Fruit fly (Drosophila melanogaster) whole organism, wandering third instar larva: ENCODE results near the gene CG10252.

ENCODE experiments used
- CG32264 ChIP-seq: fragments of 200-800 bp; sonication (Bioruptor generic); optimal IDR thresholded peaks from 2 replicates; lab custom pipeline; 2016; ENCODE audit warnings: missing biosample characterization, missing genetic modification characterization
- CG9705 ChIP-seq: fragments of 200-800 bp; sonication (Bioruptor generic); optimal IDR thresholded peaks from 2 replicates; lab custom pipeline; 2018; ENCODE audit warnings: missing biosample characterization, mild to moderate bottlenecking, missing genetic modification characterization
- Dfd ChIP-seq: fragments of >200 bp; optimal IDR thresholded peaks from 2 replicates; lab custom pipeline; 2017; ENCODE audit warnings: missing biosample characterization, missing genetic modification characterization
- Dif ChIP-seq: fragments of 200-275, 200-300 bp; sonication (Bioruptor generic); optimal IDR thresholded peaks from 2 replicates; lab custom pipeline; 2018; ENCODE audit warnings: missing biosample characterization, missing genetic modification characterization; ENCODE audit not compliant: partially characterized antibody
- GATAd ChIP-seq: sonication (Bioruptor generic); optimal IDR thresholded peaks from 2 replicates; lab custom pipeline; 2016; ENCODE audit warnings: missing biosample characterization, missing genetic modification characterization
- HLH106 ChIP-seq: fragments of 200-800 bp; optimal IDR thresholded peaks from 3 replicates; lab custom pipeline; 2019; ENCODE audit warnings: missing biosample characterization, mild to moderate bottlenecking, missing genetic modification characterization, moderate library complexity
- Hnf4 ChIP-seq: fragments of 200-800 bp; sonication (Bioruptor generic); optimal IDR thresholded peaks from 2 replicates; lab custom pipeline; 2016; ENCODE audit warnings: missing biosample characterization, mild to moderate bottlenecking, missing genetic modification characterization
- Hr78 ChIP-seq: fragments of >200 bp; optimal IDR thresholded peaks from 2 replicates; lab custom pipeline; 2017; ENCODE audit warnings: missing biosample characterization, missing genetic modification characterization
- Hr83 ChIP-seq: fragments of 200-300 bp; sonication (Bioruptor generic); optimal IDR thresholded peaks from 2 replicates; lab custom pipeline; 2016; ENCODE audit warnings: missing biosample characterization, mild to moderate bottlenecking, missing genetic modification characterization, moderate library complexity; ENCODE audit not compliant: poor library complexity, severe bottlenecking
- Jra ChIP-seq: sonication (Bioruptor generic); optimal IDR thresholded peaks from 2 replicates; lab custom pipeline; 2016; ENCODE audit warnings: missing biosample characterization, missing genetic modification characterization
- Mio ChIP-seq: sonication (Bioruptor generic); optimal IDR thresholded peaks from 2 replicates; lab custom pipeline; 2016; ENCODE audit warnings: missing biosample characterization, missing genetic modification characterization
- Myc ChIP-seq: fragments of >200 bp; optimal IDR thresholded peaks from 2 replicates; lab custom pipeline; 2017
- N ChIP-seq: fragments of >200 bp; optimal IDR thresholded peaks from 2 replicates; lab custom pipeline; 2018; ENCODE audit warnings: missing biosample characterization, missing external identifiers, missing genetic modification characterization
- OdsH ChIP-seq: fragments of 200-800 bp; sonication (Bioruptor generic); optimal IDR thresholded peaks from 2 replicates; lab custom pipeline; 2016; ENCODE audit warnings: missing biosample characterization, mild to moderate bottlenecking, missing genetic modification characterization
- Rel ChIP-seq, 2 experiments: fragments of 200-800 bp; sonication (Bioruptor generic) in 1 of 2; optimal IDR thresholded peaks; 2 replicates in 1 of 2; 3 replicates in 1 of 2; lab custom pipeline; 2016 to 2019; ENCODE audit warnings: mild to moderate bottlenecking in 2 of 2, missing biosample characterization in 2 of 2, missing genetic modification characterization in 2 of 2, moderate library complexity in 1 of 2
- Vsx2 ChIP-seq: fragments of 200-300, 225-300 bp; sonication (Bioruptor generic); optimal IDR thresholded peaks from 2 replicates; lab custom pipeline; 2018; ENCODE audit warnings: missing biosample characterization, missing genetic modification characterization; ENCODE audit not compliant: partially characterized antibody
- br ChIP-seq: fragments of 200-800 bp; sonication (Bioruptor generic); optimal IDR thresholded peaks from 2 replicates; lab custom pipeline; 2016; ENCODE audit warnings: missing biosample characterization, missing genetic modification characterization
- dl ChIP-seq, 2 experiments: fragments of 175-275, 200-275 bp in 1 of 2; fragments of 200-275 bp in 1 of 2; sonication (Bioruptor generic); optimal IDR thresholded peaks; lab custom pipeline; 2018; ENCODE audit warnings: mild to moderate bottlenecking in 2 of 2, missing biosample characterization in 2 of 2, missing genetic modification characterization in 2 of 2, moderate library complexity in 2 of 2; ENCODE audit not compliant: partially characterized antibody in 2 of 2, insufficient read depth in 1 of 2
- dmrt93B ChIP-seq: fragments of 200-800 bp; sonication (Bioruptor generic); optimal IDR thresholded peaks from 2 replicates; lab custom pipeline; 2018; ENCODE audit warnings: missing biosample characterization, mild to moderate bottlenecking, missing genetic modification characterization
- dsf ChIP-seq: sonication (Bioruptor generic); optimal IDR thresholded peaks from 2 replicates; lab custom pipeline; 2016; ENCODE audit warnings: missing biosample characterization, missing genetic modification characterization, borderline replicate concordance
- ey ChIP-seq: fragments of 200-800 bp; sonication (Bioruptor generic); optimal IDR thresholded peaks from 2 replicates; lab custom pipeline; 2016; ENCODE audit warnings: missing biosample characterization, missing genetic modification characterization
- fru ChIP-seq: fragments of 200-800 bp; sonication (Bioruptor generic); optimal IDR thresholded peaks from 3 replicates; lab custom pipeline; 2016; ENCODE audit warnings: missing biosample characterization, mild to moderate bottlenecking, missing genetic modification characterization
- h ChIP-seq: fragments of 200-800 bp; sonication (Bioruptor generic); optimal IDR thresholded peaks from 3 replicates; lab custom pipeline; 2016; ENCODE audit warnings: missing biosample characterization, mild to moderate bottlenecking, missing genetic modification characterization
- lola ChIP-seq: fragments of >200 bp; optimal IDR thresholded peaks from 2 replicates; lab custom pipeline; 2017; ENCODE audit warnings: missing biosample characterization, missing genetic modification characterization
- pan ChIP-seq: fragments of >200 bp; optimal IDR thresholded peaks from 2 replicates; lab custom pipeline; 2017
- psq ChIP-seq: fragments of 200-800 bp; sonication (Bioruptor generic); optimal IDR thresholded peaks from 3 replicates; lab custom pipeline; 2017; ENCODE audit warnings: missing biosample characterization, mild to moderate bottlenecking, missing genetic modification characterization, moderate library complexity
- rgr ChIP-seq: fragments of 200-800 bp; sonication (Bioruptor generic); optimal IDR thresholded peaks from 3 replicates; lab custom pipeline; 2016; ENCODE audit warnings: missing biosample characterization, mild to moderate bottlenecking, missing genetic modification characterization
- sv ChIP-seq: fragments of 200-800 bp; sonication (Bioruptor generic); optimal IDR thresholded peaks from 3 replicates; lab custom pipeline; 2016; ENCODE audit warnings: missing biosample characterization, missing genetic modification characterization
- tai ChIP-seq: sonication (Bioruptor generic); optimal IDR thresholded peaks from 2 replicates; lab custom pipeline; 2016; ENCODE audit warnings: missing biosample characterization, missing genetic modification characterization
- usp ChIP-seq: fragments of >200 bp; optimal IDR thresholded peaks from 2 replicates; lab custom pipeline; 2017; ENCODE audit warnings: missing biosample characterization, missing genetic modification characterization
- woc ChIP-seq: sonication (Bioruptor generic); optimal IDR thresholded peaks from 2 replicates; lab custom pipeline; 2016; ENCODE audit warnings: missing biosample characterization, mild to moderate bottlenecking, missing genetic modification characterization

The CG10252 gene

DNA sequence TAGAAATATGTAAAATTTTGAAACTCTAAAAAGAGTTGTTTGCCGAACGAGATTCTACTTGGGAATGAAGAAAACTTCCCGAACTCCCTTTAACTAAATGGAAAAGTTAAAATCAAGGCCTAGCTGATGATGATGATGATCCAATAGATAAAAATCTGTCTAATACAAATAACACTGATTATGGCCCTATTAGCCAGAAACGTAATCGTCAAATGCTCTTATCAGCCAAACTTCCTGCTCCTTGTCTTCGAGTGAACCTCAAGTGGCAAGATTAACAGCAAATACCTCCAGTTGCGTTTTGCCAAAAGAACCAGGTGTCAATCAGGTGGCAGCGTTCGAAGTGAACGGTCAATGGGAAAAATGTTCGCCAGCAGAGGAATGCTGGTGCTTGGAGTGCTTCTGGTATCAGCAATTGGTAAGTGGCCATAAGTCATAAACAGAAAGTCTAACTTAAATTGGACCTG is 4.3 kb upstream of the CG10252 start, which contains the start of the genes CG31468 and Gba1a:
Gene CG31468, minus strand, starts transcription at position 51 of the 464 bp plus-strand sequence.
Gene Gba1a, plus strand, starts transcription at position 318 of the 464 bp plus-strand sequence.
- TF ChIP-seq dsf (no peak), Myc (no peak), Vsx2 (peak; percentile 26), h (GFP tag; lab: Kevin White, UChicago) (peak; percentile 16), HLH106 (no peak), dl (GFP tag; optimal IDR thresholded peaks at IDR 0.05; lab: Kevin White, UChicago; ENCODE audit: insufficient read depth in 1 of 2, partially characterized antibody in 2 of 2) (no peak), sv (GFP tag; lab: Kevin White, UChicago) (no peak)

DNA sequence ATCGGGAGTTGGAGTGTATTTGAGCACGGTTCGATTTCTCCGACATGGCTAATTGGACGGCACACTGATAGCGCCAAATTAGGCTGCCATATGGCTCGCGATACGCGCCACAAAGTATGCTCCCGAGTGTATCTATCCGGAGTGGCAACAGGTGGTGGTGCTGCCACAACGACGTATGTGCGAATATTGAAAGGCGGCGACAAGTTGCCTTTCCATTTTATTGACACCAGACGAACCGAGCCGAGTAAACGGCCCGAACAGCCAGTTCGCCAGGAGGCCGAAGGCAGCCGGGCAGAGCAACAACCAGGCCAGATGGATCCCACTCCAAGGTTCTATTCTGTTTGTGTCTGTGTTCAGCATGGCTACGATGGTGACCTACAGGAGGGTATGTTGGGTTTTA is 2.8 kb upstream of the CG10252 start, which contains the start of gene prt:
Gene prt, minus strand, starts transcription at position 193 of the 400 bp plus-strand sequence.
- TF ChIP-seq woc (GFP tag; lab: Kevin White, UChicago) (no peak), Dfd (GFP tag; lab: Kevin White, UChicago) (no peak), tai (GFP tag; lab: Kevin White, UChicago) (no peak), Jra (GFP tag; lab: Kevin White, UChicago) (no peak), dsf (no peak), Hr78 (GFP tag; lab: Kevin White, UChicago) (no peak), dmrt93B (no peak), OdsH (GFP tag; lab: Kevin White, UChicago) (no peak), Hnf4 (no peak), br (no peak), CG32264 (GFP tag; lab: Kevin White, UChicago) (no peak), usp (GFP tag; lab: Kevin White, UChicago) (no peak)

DNA sequence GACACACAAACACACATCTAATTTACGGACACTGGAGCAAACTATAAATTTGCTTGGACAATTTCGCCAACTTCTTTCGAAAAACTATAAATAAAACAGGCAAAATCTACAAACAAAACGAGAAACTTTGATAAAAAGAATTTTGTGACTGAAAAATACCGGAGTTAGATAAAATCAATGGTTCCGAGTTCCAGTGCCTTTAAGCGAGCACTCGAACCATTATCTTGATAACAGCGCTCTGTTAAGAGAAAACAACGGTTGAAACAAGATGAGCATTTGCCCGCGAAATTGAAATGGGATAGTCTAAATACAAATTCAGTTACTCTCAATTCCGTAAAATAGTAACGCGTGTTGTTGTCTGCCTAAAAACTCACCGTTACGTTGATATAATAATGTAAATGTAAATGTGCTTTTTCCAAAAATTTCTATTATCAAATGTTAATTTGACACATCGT is 1.4 kb downstream of the CG10252 start, which contains the start of gene CG10254:
Gene CG10254, minus strand, starts transcription at position 405 of the 455 bp plus-strand sequence.
- TF ChIP-seq Mio (GFP tag; lab: Kevin White, UChicago) = no peak
- TF ChIP-seq h (GFP tag; lab: Kevin White, UChicago) = no peak
- no peak for TF ChIP-seq CG9705
- TF ChIP-seq dl (GFP tag; optimal IDR thresholded peaks at IDR 0.05; lab: Kevin White, UChicago; ENCODE audit: insufficient read depth in 1 of 2, partially characterized antibody in 2 of 2) = no peak
- TF ChIP-seq HLH106 = no peak
- no peak for TF ChIP-seq OdsH (GFP tag; lab: Kevin White, UChicago)
- no peak for TF ChIP-seq GATAd (GFP tag; lab: Kevin White, UChicago)
- TF ChIP-seq Dif = no peak
- no peak for TF ChIP-seq fru (GFP tag; lab: Kevin White, UChicago)
- TF ChIP-seq ey (GFP tag; lab: Kevin White, UChicago) = no peak

DNA sequence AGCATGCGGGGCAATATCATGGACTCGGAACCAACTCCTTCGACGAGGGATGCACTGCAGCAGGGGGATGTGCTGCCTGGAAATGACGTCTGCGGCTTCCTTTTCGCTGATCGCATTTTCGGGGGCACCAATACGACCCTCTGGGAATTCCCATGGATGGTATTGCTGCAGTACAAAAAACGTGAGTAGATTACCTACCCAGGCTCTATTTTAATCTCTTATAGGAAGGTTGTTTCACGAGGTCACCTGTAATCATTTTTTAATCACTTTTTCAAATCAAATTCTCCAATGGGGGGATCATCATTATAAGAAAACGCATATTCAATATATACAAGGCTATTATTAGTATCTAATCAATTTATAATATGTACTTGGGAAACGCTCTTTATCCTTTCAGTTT is 9.1 kb downstream of the CG10252 start:
- TF ChIP-seq rgr (GFP tag; lab: Kevin White, UChicago) (no peak), Myc (no peak), Rel (GFP tag; optimal IDR thresholded peaks at IDR 0.05; lab: Kevin White, UChicago) (no peak), Rel (tag; optimal IDR thresholded peaks at IDR 0.05; lab: Kevin White, UChicago) (peak; percentile 86), Dfd (GFP tag; lab: Kevin White, UChicago) (no peak), dmrt93B (no peak)

DNA sequence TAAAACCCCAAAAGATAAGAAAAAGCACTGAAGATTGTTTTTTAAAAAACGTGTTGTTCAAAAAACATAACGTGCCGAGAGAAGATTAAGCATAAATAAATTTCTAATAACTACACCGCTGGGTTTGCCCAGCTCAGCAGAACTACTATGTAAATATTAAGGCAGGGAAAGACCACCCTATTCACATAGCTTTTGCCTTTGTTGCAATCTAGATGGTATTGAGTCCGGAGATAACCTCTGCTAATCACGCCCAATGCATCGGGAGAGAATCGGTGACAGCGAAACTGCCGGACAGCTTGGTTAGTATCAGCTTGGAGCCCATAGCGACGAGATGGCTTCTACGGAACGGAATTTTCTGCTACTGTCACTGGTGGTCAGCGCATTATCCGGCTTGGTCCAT is 10.1 kb downstream of the CG10252 start, which contains the start of gene SPE:
Gene SPE, plus strand, starts transcription at position 301 of the 400 bp plus-strand sequence.
- no peak for TF ChIP-seq Rel (GFP tag; optimal IDR thresholded peaks at IDR 0.05; lab: Kevin White, UChicago)
- TF ChIP-seq Rel (tag; optimal IDR thresholded peaks at IDR 0.05; lab: Kevin White, UChicago) = peak; percentile 68
- no peak for TF ChIP-seq rgr (GFP tag; lab: Kevin White, UChicago)
- no peak for TF ChIP-seq OdsH (GFP tag; lab: Kevin White, UChicago)
- no peak for TF ChIP-seq N

DNA sequence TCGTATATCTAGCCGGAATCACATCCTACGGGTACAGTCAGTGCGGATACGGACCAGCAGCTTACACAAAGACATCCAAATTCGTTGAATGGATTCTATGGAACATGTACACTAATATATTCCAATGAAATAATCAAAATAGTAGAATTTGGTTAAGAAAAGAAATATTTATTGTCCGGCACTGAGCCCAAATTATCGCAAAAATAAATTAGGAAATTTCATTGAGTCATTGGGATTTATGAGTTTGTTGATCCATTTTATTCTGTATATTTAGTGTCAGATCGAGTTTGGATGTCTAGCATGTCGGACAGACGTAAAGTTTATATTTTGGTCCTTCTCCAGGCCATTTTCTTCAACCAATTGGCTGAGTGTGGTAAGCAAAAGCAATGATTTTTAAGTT is 12.3 kb downstream of the CG10252 start, which contains the start of gene CG18754:
Gene CG18754, plus strand, starts transcription at position 301 of the 400 bp plus-strand sequence.
- TF ChIP-seq Rel (GFP tag; optimal IDR thresholded peaks at IDR 0.05; lab: Kevin White, UChicago) (no peak), Rel (tag; optimal IDR thresholded peaks at IDR 0.05; lab: Kevin White, UChicago) (no peak), GATAd (GFP tag; lab: Kevin White, UChicago) (no peak), dl (GFP tag; optimal IDR thresholded peaks at IDR 0.05; lab: Kevin White, UChicago; ENCODE audit: insufficient read depth in 1 of 2, partially characterized antibody in 2 of 2) (no peak), pan (lab: Kevin White, UChicago) (no peak), ey (GFP tag; lab: Kevin White, UChicago) (no peak), HLH106 (no peak), Mio (GFP tag; lab: Kevin White, UChicago) (no peak), Hr83 (GFP tag; lab: Kevin White, UChicago) (no peak), woc (GFP tag; lab: Kevin White, UChicago) (no peak), Dfd (GFP tag; lab: Kevin White, UChicago) (no peak), lola (GFP tag; lab: Kevin White, UChicago) (no peak), CG9705 (no peak), psq (GFP tag; lab: Kevin White, UChicago) (no peak)
